Fruit fly (Drosophila melanogaster) whole organism, adult: ENCODE measurements around the gene Hmbs.
A peak's percentile ranks its signal among the peaks of the same experiment; 100 is the strongest.

ENCODE experiments used
- CG11617 ChIP-seq: fragments of 200-800 bp; sonication (Bioruptor generic); optimal IDR thresholded peaks from 2 replicates; lab custom pipeline; 2017; ENCODE audit warnings: mild to moderate bottlenecking, missing biosample characterization, missing genetic modification reagents, missing genetic modification characterization
- CG14711 ChIP-seq: fragments of 200-800 bp; sonication (Bioruptor generic); optimal IDR thresholded peaks from 2 replicates; lab custom pipeline; 2018; ENCODE audit warnings: missing biosample characterization, mild to moderate bottlenecking, missing genetic modification characterization, moderate library complexity
- CG33017 ChIP-seq: fragments of 200-800 bp; sonication (Bioruptor generic); optimal IDR thresholded peaks from 2 replicates; lab custom pipeline; 2018; ENCODE audit warnings: missing biosample characterization, mild to moderate bottlenecking, missing genetic modification characterization, moderate library complexity
- CG5204 ChIP-seq: fragments of 200-800 bp; sonication (Bioruptor generic); optimal IDR thresholded peaks from 2 replicates; lab custom pipeline; 2016; ENCODE audit warnings: missing biosample characterization, missing genetic modification characterization
- CG7045 ChIP-seq: fragments of 200-800 bp; sonication (Bioruptor generic); optimal IDR thresholded peaks from 2 replicates; lab custom pipeline; 2017; ENCODE audit warnings: missing biosample characterization, mild to moderate bottlenecking, missing genetic modification characterization
- CG7101 ChIP-seq: fragments of 200-800 bp; sonication (Bioruptor generic); optimal IDR thresholded peaks from 2 replicates; lab custom pipeline; 2018; ENCODE audit warnings: missing biosample characterization, mild to moderate bottlenecking, missing genetic modification characterization, moderate library complexity
- Clk ChIP-seq: fragments of 200-800 bp; sonication (Bioruptor generic); optimal IDR thresholded peaks from 2 replicates; lab custom pipeline; 2017; ENCODE audit warnings: missing biosample characterization, missing genetic modification characterization
- Crg-1 ChIP-seq: fragments of 200-800 bp; sonication (Bioruptor generic); optimal IDR thresholded peaks from 2 replicates; lab custom pipeline; 2016; ENCODE audit warnings: missing biosample characterization, missing genetic modification characterization
- Hr96 ChIP-seq: fragments of 200-800 bp; sonication (Bioruptor generic); optimal IDR thresholded peaks from 2 replicates; lab custom pipeline; 2016; ENCODE audit warnings: missing biosample characterization, missing genetic modification characterization
- Mnt ChIP-seq: fragments of 200-800 bp; sonication (Bioruptor generic); optimal IDR thresholded peaks from 2 replicates; lab custom pipeline; 2016; ENCODE audit warnings: missing biosample characterization, mild to moderate bottlenecking, missing genetic modification characterization
- bab1 ChIP-seq: fragments of 200-800 bp; sonication (Bioruptor generic); optimal IDR thresholded peaks from 3 replicates; lab custom pipeline; 2019; ENCODE audit warnings: missing biosample characterization, mild to moderate bottlenecking, missing genetic modification characterization, moderate library complexity
- cic ChIP-seq: fragments of 200-800 bp; sonication (Bioruptor generic); optimal IDR thresholded peaks from 2 replicates; lab custom pipeline; 2017; ENCODE audit warnings: missing biosample characterization, mild to moderate bottlenecking, missing genetic modification characterization, moderate library complexity
- cnc ChIP-seq, 2 experiments: fragments of >200 bp; optimal IDR thresholded peaks; 2 replicates each; lab custom pipeline; 2017
- kay ChIP-seq: fragments of 200-800 bp; sonication (Bioruptor generic); peaks from one replicate; lab custom pipeline; 2016; ENCODE audit warnings: missing biosample characterization, missing genetic modification characterization, borderline replicate concordance
- pad ChIP-seq: fragments of 200-800 bp; sonication (Bioruptor generic); optimal IDR thresholded peaks from 3 replicates; lab custom pipeline; 2017; ENCODE audit warnings: missing biosample characterization, missing genetic modification characterization, mild to moderate bottlenecking, moderate library complexity, missing genetic modification reagents
- tj ChIP-seq: fragments of 200-800 bp; sonication (Bioruptor generic); optimal IDR thresholded peaks from 3 replicates; lab custom pipeline; 2017; ENCODE audit warnings: missing biosample characterization, mild to moderate bottlenecking, missing genetic modification characterization, moderate library complexity
- toe ChIP-seq: fragments of 200-800 bp; sonication (Bioruptor generic); optimal IDR thresholded peaks from 2 replicates; lab custom pipeline; 2016; ENCODE audit warnings: missing biosample characterization, missing genetic modification characterization

Gene Hmbs

DNA sequence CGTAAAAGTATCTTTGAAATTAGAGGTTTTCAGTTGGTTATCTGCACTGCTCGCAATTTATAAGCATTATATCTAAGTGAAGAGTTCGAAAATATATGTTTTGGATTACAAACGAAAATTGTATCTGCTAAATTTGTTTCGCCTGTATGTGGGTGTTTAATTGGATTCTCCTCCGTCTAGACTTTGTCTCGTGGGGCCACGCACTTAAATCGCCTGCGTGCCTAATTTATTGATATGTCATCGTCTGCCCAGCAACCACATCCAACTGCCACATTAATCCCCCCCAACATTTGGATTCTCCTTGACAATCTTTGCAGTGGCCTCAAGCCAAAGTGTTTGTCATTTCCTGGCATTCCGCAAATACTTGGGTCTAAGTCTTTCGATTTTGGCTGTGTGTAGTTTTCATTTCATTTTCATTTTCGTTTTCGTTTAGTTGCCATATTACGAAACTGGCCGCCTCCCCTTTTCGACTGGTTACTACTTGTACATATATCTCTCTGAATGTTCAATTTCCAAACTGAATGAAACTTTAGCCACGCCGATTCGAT is 43.5 kb downstream of the Hmbs start:
- TF ChIP-seq Crg-1 (GFP tag; lab: Kevin White, UChicago) (no peak), pad (GFP tag; lab: Kevin White, UChicago) (no peak), cic (no peak), tj (GFP tag; lab: Kevin White, UChicago) (no peak)

- TF ChIP-seq bab1 (GFP tag; lab: Kevin White, UChicago), result no peak
- TF ChIP-seq CG5204, result peak; percentile 30
Observed at dm6 chr3L:1378862-1379543, 44.3 kb downstream of the Hmbs start.

DNA sequence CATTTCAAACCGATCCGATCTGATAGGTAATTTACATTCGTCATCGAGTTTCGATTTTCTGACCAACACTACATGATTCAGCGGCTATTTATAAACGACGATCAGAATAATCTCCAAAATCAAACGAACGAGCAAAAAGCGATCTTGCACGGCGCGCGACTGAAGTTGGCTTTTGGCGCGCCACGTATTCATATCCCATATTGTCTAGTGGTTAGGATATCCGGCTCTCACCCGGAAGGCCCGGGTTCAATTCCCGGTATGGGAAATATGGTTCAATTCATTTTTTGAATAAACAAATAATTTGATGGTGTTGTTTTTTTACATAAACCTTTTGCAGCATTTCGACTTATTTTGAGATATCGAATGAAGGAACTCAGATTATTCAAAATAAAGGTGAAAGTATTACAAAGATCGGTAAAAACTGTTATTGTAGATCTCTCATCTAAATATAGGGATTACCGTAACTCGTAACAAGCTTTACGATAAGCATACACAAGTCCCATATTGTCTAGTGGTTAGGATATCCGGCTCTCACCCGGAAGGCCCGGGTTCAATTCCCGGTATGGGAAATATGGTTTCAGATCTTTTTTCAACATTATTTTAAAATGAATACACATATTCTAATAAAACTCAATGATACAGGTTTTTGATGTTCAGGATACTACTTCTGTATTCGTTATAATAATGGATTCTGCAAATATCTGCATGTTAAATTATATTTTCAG is 45.2 kb downstream of the Hmbs start:
- TF ChIP-seq CG33017 (tag; lab: Kevin White, UChicago) (no peak), Crg-1 (GFP tag; lab: Kevin White, UChicago) (no peak), cnc (optimal IDR thresholded peaks at IDR 0.05; lab: Kevin White, UChicago) (no peak), CG14711 (tag; lab: Kevin White, UChicago) (no peak), Clk (GFP tag; lab: Kevin White, UChicago) (no peak), kay (peak; percentile 40), CG11617 (GFP tag; lab: Kevin White, UChicago) (no peak), CG7101 (tag; lab: Kevin White, UChicago) (no peak), toe (GFP tag; lab: Kevin White, UChicago) (no peak)

DNA sequence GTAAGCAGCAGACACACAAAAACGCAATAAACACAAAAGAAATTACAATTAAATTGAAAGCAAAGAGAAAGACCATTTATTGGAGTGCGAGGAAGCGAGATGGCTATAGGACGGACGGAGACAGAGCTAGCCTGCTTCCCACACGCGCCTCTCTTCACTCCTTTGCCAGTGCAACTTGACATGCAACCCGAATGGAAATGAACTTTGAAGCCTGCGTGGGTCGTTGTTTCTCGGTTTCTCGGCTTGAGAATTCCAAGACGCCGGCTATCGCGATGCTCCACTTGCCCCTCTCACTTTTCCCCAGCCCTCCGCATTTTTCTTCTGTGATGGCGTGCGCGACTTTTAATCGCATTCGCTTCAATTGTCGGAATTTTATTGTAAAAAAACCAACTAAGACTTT is 46.3 kb downstream of the Hmbs start:
- TF ChIP-seq tj (GFP tag; lab: Kevin White, UChicago), result peak; percentile 22
- no peak for TF ChIP-seq kay
- no peak for TF ChIP-seq toe (GFP tag; lab: Kevin White, UChicago)

DNA sequence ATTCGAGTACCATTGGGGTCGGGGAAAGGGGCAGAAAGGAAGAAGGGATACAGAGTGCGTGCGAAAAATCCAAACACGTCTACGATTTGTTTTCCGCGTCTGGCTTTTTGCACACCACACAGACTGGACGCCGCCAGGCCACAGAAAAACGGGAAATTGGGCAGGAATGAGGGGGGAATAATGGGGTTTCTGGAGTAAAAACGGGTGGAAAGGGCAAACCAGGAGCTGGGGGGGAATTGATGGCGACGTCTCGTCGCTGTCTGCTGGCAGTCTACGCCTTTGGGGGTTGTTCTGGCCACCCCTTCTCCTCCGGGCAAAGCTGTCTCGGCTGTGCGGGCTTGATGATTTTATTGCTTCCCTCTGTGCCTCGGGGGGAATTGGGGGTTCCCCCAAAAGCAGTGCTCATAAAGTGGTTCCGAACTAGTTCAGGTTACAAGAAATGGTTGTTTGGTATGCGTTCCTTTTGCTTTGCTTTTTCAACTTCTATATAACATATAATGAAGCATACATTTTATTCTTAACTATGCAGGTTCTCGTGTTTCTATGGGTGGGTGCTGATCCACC is 51.1 kb downstream of the Hmbs start:
- TF ChIP-seq CG11617 (GFP tag; lab: Kevin White, UChicago) (no peak), Clk (GFP tag; lab: Kevin White, UChicago) (no peak)

- TF ChIP-seq tj (GFP tag; lab: Kevin White, UChicago) (no peak), CG7045 (GFP tag; lab: Kevin White, UChicago) (no peak), Hr96 (GFP tag; lab: Kevin White, UChicago) (no peak), CG14711 (tag; lab: Kevin White, UChicago) (no peak), Clk (GFP tag; lab: Kevin White, UChicago) (no peak), Mnt (GFP tag; lab: Kevin White, UChicago) (no peak)
Observed at dm6 chr3L:1388094-1388493, 53.4 kb downstream of the Hmbs start.

dm6 chr3L:1388862-1389261 is 54.2 kb downstream of the Hmbs start:
- TF ChIP-seq CG33017 (tag; lab: Kevin White, UChicago), result no peak
